Worm (Caenorhabditis elegans) whole organism, L2 larva: ENCODE measurements around the gene K09F6.6.
A peak's percentile ranks its signal among the peaks of the same experiment; 100 is the strongest.

Experiments
- F13H6.1 ChIP-seq: sonication (generic microtip); optimal IDR thresholded peaks from 2 replicates; lab custom pipeline; 2016; ENCODE audit warnings: missing genetic modification characterization, missing compliant biosample characterization
- R02D3.7 ChIP-seq: fragments of 150-350 bp; optimal IDR thresholded peaks from 2 replicates; lab custom pipeline; 2014; ENCODE audit warnings: missing biosample characterization, missing genetic modification characterization
- Y55F3AM.14 ChIP-seq: fragments of 200-800 bp; sonication (Bioruptor generic); optimal IDR thresholded peaks from 2 replicates; lab custom pipeline; 2018; ENCODE audit warnings: mild to moderate bottlenecking, missing genetic modification characterization, missing compliant biosample characterization
- aly-2 ChIP-seq: fragments of 150-350 bp; optimal IDR thresholded peaks from 2 replicates; lab custom pipeline; 2014; ENCODE audit warnings: missing biosample characterization, missing genetic modification characterization
- blmp-1 ChIP-seq: sonication (generic microtip); optimal IDR thresholded peaks from 2 replicates; lab custom pipeline; 2017; ENCODE audit warnings: missing genetic modification characterization, mild to moderate bottlenecking, missing compliant biosample characterization, antibody characterized with exemption, moderate library complexity; ENCODE audit not compliant: insufficient read depth
- ceh-82 ChIP-seq: fragments of 150-350 bp; optimal IDR thresholded peaks from 2 replicates; lab custom pipeline; 2014; ENCODE audit warnings: missing biosample characterization, missing genetic modification characterization
- crh-2 ChIP-seq: sonication (generic microtip); optimal IDR thresholded peaks from 2 replicates; lab custom pipeline; 2017; ENCODE audit warnings: missing biosample characterization, missing genetic modification characterization
- dmd-4 ChIP-seq: sonication (generic microtip); optimal IDR thresholded peaks from 2 replicates; lab custom pipeline; 2017; ENCODE audit warnings: missing biosample characterization, missing genetic modification characterization
- elt-1 ChIP-seq: fragments of 150-350 bp; optimal IDR thresholded peaks from 2 replicates; lab custom pipeline; 2014; ENCODE audit warnings: missing biosample characterization, missing genetic modification characterization
- elt-3 ChIP-seq: sonication (generic microtip); optimal IDR thresholded peaks from 2 replicates; lab custom pipeline; 2017; ENCODE audit warnings: missing biosample characterization, missing genetic modification characterization
- fos-1 ChIP-seq: fragments of 150-350 bp; optimal IDR thresholded peaks from 2 replicates; lab custom pipeline; 2014; ENCODE audit warnings: missing biosample characterization, missing genetic modification characterization
- lin-11 ChIP-seq: fragments of 150-350 bp; sonication (generic microtip); optimal IDR thresholded peaks from 2 replicates; lab custom pipeline; 2014; ENCODE audit warnings: missing biosample characterization, missing genetic modification characterization, inconsistent platforms, mixed read lengths
- mab-5 ChIP-seq: fragments of 150-350 bp; optimal IDR thresholded peaks from 2 replicates; lab custom pipeline; 2014; ENCODE audit warnings: missing biosample characterization, missing genetic modification characterization
- mbf-1 ChIP-seq: sonication (generic microtip); optimal IDR thresholded peaks from 2 replicates; lab custom pipeline; 2017; ENCODE audit warnings: missing biosample characterization, missing genetic modification characterization
- mdl-1 ChIP-seq, 2 experiments: fragments of 150-350 bp in 1 of 2; sonication (generic microtip) in 1 of 2; optimal IDR thresholded peaks; 2 replicates each; lab custom pipeline; 2017; ENCODE audit warnings: missing biosample characterization in 2 of 2, missing genetic modification characterization in 2 of 2
- nhr-10 ChIP-seq: sonication (generic microtip); optimal IDR thresholded peaks from 2 replicates; lab custom pipeline; 2017; ENCODE audit warnings: missing biosample characterization, missing genetic modification characterization
- nhr-11 ChIP-seq: fragments of 150-350 bp; optimal IDR thresholded peaks from 2 replicates; lab custom pipeline; 2014; ENCODE audit warnings: missing biosample characterization, missing genetic modification characterization
- nhr-12 ChIP-seq: fragments of 150-350 bp; optimal IDR thresholded peaks from 2 replicates; lab custom pipeline; 2014; ENCODE audit warnings: missing biosample characterization, missing genetic modification characterization
- nhr-129 ChIP-seq: fragments of 150-350 bp; optimal IDR thresholded peaks from 2 replicates; lab custom pipeline; 2014; ENCODE audit warnings: missing biosample characterization, missing genetic modification characterization
- nhr-21 ChIP-seq: fragments of 150-350 bp; optimal IDR thresholded peaks from 2 replicates; lab custom pipeline; 2014; ENCODE audit warnings: missing biosample characterization, missing genetic modification characterization
- nhr-23 ChIP-seq: fragments of 150-350 bp; optimal IDR thresholded peaks from 2 replicates; lab custom pipeline; 2014; ENCODE audit warnings: missing biosample characterization, missing genetic modification reagents, missing genetic modification characterization
- nhr-237 ChIP-seq: fragments of 150-350 bp; optimal IDR thresholded peaks from 2 replicates; lab custom pipeline; 2014; ENCODE audit warnings: missing biosample characterization, missing genetic modification characterization
- nhr-25 ChIP-seq: fragments of 150-350 bp; sonication (generic microtip); optimal IDR thresholded peaks from 3 replicates; lab custom pipeline; 2014; ENCODE audit warnings: missing biosample characterization, missing genetic modification characterization
- nhr-6 ChIP-seq: fragments of 150-350 bp; optimal IDR thresholded peaks from 2 replicates; lab custom pipeline; 2014; ENCODE audit warnings: missing biosample characterization, missing genetic modification characterization
- nhr-77 ChIP-seq: fragments of 150-350 bp; optimal IDR thresholded peaks from 2 replicates; lab custom pipeline; 2014; ENCODE audit warnings: missing biosample characterization, missing genetic modification characterization
- peb-1 ChIP-seq: fragments of 150-350 bp; optimal IDR thresholded peaks from 2 replicates; lab custom pipeline; 2014; ENCODE audit warnings: missing biosample characterization, missing genetic modification characterization
- sem-4 ChIP-seq: fragments of 150-350 bp; optimal IDR thresholded peaks from 2 replicates; lab custom pipeline; 2014; ENCODE audit warnings: missing biosample characterization, missing genetic modification reagents, missing genetic modification characterization
- snpc-4 ChIP-seq: fragments of 150-350 bp; optimal IDR thresholded peaks from 2 replicates; lab custom pipeline; 2014; ENCODE audit warnings: missing biosample characterization, missing genetic modification characterization
- unc-39 ChIP-seq: fragments of 150-350 bp; optimal IDR thresholded peaks from 2 replicates; lab custom pipeline; 2014; ENCODE audit warnings: missing biosample characterization, missing genetic modification characterization
- unc-55 ChIP-seq: fragments of 150-350 bp; sonication (generic microtip); optimal IDR thresholded peaks from 3 replicates; lab custom pipeline; 2014; ENCODE audit warnings: missing biosample characterization, missing genetic modification reagents, missing genetic modification characterization
- unc-62 ChIP-seq: fragments of 150-350 bp; optimal IDR thresholded peaks from 2 replicates; lab custom pipeline; 2014; ENCODE audit warnings: missing biosample characterization, missing genetic modification reagents, missing genetic modification characterization
- zag-1 ChIP-seq: fragments of 150-350 bp; optimal IDR thresholded peaks from 2 replicates; lab custom pipeline; 2014; ENCODE audit warnings: missing biosample characterization, missing genetic modification characterization
- ztf-11 ChIP-seq: sonication (generic microtip); optimal IDR thresholded peaks from 2 replicates; lab custom pipeline; 2017; ENCODE audit warnings: missing biosample characterization, missing genetic modification characterization
- ztf-4 ChIP-seq: fragments of 150-350 bp; optimal IDR thresholded peaks from 2 replicates; lab custom pipeline; 2014; ENCODE audit warnings: missing biosample characterization, missing genetic modification characterization

The K09F6.6 gene

ce11 chrII:2306741-2307140, 27.6 kb upstream of the K09F6.6 start, which contains the start of gene B0281.3:
Gene B0281.3 (plus strand): TSS chrII:2307041.
- no peak for TF ChIP-seq zag-1 (tag; lab: Kevin White, UChicago)
- no peak for TF ChIP-seq mbf-1 (tag; lab: Kevin White, UChicago)
- no peak for TF ChIP-seq ztf-4 (tag; lab: Kevin White, UChicago)
- no peak for TF ChIP-seq nhr-11 (tag; lab: Kevin White, UChicago)
- TF ChIP-seq aly-2 (tag; lab: Kevin White, UChicago) = no peak
- TF ChIP-seq sem-4 (tag; lab: Kevin White, UChicago) = no peak
- no peak for TF ChIP-seq blmp-1
- TF ChIP-seq nhr-237 = no peak
- TF ChIP-seq nhr-23 (tag; lab: Kevin White, UChicago) = no peak

ce11 chrII:2305507-2305906, 26.4 kb upstream of the K09F6.6 start:
- TF ChIP-seq fos-1 (tag; lab: Kevin White, UChicago) = peak; percentile 62
- TF ChIP-seq crh-2 (tag; lab: Kevin White, UChicago) = no peak
- TF ChIP-seq, all 48 proteins: peak for 1

- TF ChIP-seq R02D3.7 = no peak
- no peak for TF ChIP-seq ztf-11
- TF ChIP-seq aly-2 (tag; lab: Kevin White, UChicago) = no peak
- no peak for TF ChIP-seq nhr-12 (tag; lab: Kevin White, UChicago)
- no peak for TF ChIP-seq Y55F3AM.14
- TF ChIP-seq zag-1 (tag; lab: Kevin White, UChicago) = no peak
- TF ChIP-seq nhr-21 (tag; lab: Kevin White, UChicago) = no peak
- no peak for TF ChIP-seq dmd-4 (tag; lab: Kevin White, UChicago)
- no peak for TF ChIP-seq sem-4 (tag; lab: Kevin White, UChicago)
- TF ChIP-seq nhr-237 = no peak
- no peak for TF ChIP-seq elt-3
- no peak for TF ChIP-seq blmp-1
- no peak for TF ChIP-seq F13H6.1 (tag; lab: Kevin White, UChicago)
- no peak for TF ChIP-seq nhr-25 (tag; lab: Kevin White, UChicago)
- TF ChIP-seq elt-1 (tag; lab: Kevin White, UChicago) = no peak
- TF ChIP-seq ztf-4 (tag; lab: Kevin White, UChicago) = no peak
- no peak for TF ChIP-seq fos-1 (tag; lab: Kevin White, UChicago)
- TF ChIP-seq lin-11 (tag; lab: Kevin White, UChicago) = no peak
- TF ChIP-seq nhr-129 (tag; lab: Kevin White, UChicago) = no peak
These were observed 25.5 kb upstream of the K09F6.6 start for ce11 chrII:2304575-2304974.

- TF ChIP-seq nhr-10 (tag; lab: Kevin White, UChicago) = no peak
These were observed 23.2 kb upstream of the K09F6.6 start, which contains the start of gene B0281.6 for ce11 chrII:2302330-2302729. Gene B0281.6 (minus strand): TSS chrII:2302430.

ce11 chrII:2300861-2301260, 21.8 kb upstream of the K09F6.6 start, which contains the start of gene B0281.5:
Gene B0281.5 (minus strand): TSS chrII:2300961.
- TF ChIP-seq peb-1 = no peak
- TF ChIP-seq nhr-10 (tag; lab: Kevin White, UChicago) = no peak
- no peak for TF ChIP-seq unc-62 (GFP tag; lab: Kevin White, UChicago)
- no peak for TF ChIP-seq nhr-129 (tag; lab: Kevin White, UChicago)
- TF ChIP-seq unc-39 (tag; lab: Kevin White, UChicago) = no peak
- TF ChIP-seq dmd-4 (tag; lab: Kevin White, UChicago) = no peak
- TF ChIP-seq ztf-4 (tag; lab: Kevin White, UChicago) = no peak
- TF ChIP-seq unc-55 (GFP tag; lab: Kevin White, UChicago) = no peak
- no peak for TF ChIP-seq fos-1 (tag; lab: Kevin White, UChicago)
- no peak for TF ChIP-seq nhr-77
- TF ChIP-seq zag-1 (tag; lab: Kevin White, UChicago) = no peak
- no peak for TF ChIP-seq snpc-4 (tag; lab: Kevin White, UChicago)
- TF ChIP-seq nhr-6 (tag; lab: Kevin White, UChicago) = no peak
- no peak for TF ChIP-seq mdl-1 (tag; optimal IDR thresholded peaks at IDR 0.05; lab: Kevin White, UChicago)
- TF ChIP-seq mab-5 (tag; lab: Kevin White, UChicago) = no peak
- no peak for TF ChIP-seq ztf-11
- TF ChIP-seq ceh-82 (tag; lab: Kevin White, UChicago) = no peak
- TF ChIP-seq, all 48 proteins: peak for 0
